Worm (Caenorhabditis elegans): ENCODE measurements around the gene W06F12.3.

DNA sequence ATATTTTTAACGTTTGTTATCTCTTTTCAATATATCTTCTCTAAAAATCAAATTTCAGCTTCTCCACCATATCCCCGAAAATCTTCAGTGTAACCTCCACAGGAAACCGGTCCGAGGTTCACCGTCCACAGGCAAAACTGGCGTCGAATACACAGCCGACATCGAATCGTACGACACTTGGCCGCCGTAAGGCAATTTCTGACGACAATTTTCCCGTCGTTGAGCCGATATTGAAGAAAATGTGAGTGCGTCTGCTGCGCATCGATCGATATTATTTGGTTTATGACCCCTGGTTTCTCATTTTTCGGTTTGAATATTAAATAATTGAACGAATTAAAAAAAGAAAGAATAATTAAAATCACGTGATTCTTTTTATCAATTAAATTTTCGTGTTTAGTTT lies 47.6 kb upstream of the W06F12.3 start, which contains the start of gene cul-2:
- TF ChIP-seq ama-1 (optimal IDR thresholded peaks at IDR 0.05) (peak; percentile 10), ztf-4 (tag; optimal IDR thresholded peaks at IDR 0.05) (no peak), aly-2 (tag; optimal IDR thresholded peaks at IDR 0.05) (no peak)

Measured in whole organism, L3 larva.